Worm (Caenorhabditis elegans) whole organism, early embryonic: ENCODE measurements around the gene T15B7.1.

ENCODE experiments used
- B0310.2 ChIP-seq: sonication (generic microtip); optimal IDR thresholded peaks from 2 replicates; lab custom pipeline; 2016; ENCODE audit warnings: mild to moderate bottlenecking, missing genetic modification characterization, missing compliant biosample characterization
- F13C5.2 ChIP-seq: sonication (generic microtip); optimal IDR thresholded peaks from 2 replicates; lab custom pipeline; 2017; ENCODE audit warnings: mild to moderate bottlenecking, missing genetic modification characterization, inconsistent platforms, missing compliant biosample characterization
- aly-1 ChIP-seq: sonication (generic microtip); optimal IDR thresholded peaks from 2 replicates; lab custom pipeline; 2016; ENCODE audit warnings: missing genetic modification characterization, missing compliant biosample characterization
- ama-1 ChIP-seq: fragments of 150-350 bp; optimal IDR thresholded peaks from 2 replicates; lab custom pipeline; 2014
- ets-7 ChIP-seq: sonication (generic microtip); optimal IDR thresholded peaks from 2 replicates; lab custom pipeline; 2016; ENCODE audit warnings: missing genotype, missing genetic modification characterization, missing compliant biosample characterization
- flt-1 ChIP-seq: fragments of 200-800 bp; sonication (Bioruptor generic); IDR thresholded peaks from 2 replicates; pipeline ENCODE4 v1.3.6; 2022; ENCODE audit warnings: missing genetic modification characterization, missing compliant biosample characterization
- hnd-1 ChIP-seq: sonication (generic microtip); optimal IDR thresholded peaks from 2 replicates; lab custom pipeline; 2016; ENCODE audit warnings: missing genetic modification characterization, missing compliant biosample characterization
- sea-1 ChIP-seq: fragments of 200-800 bp; sonication (Bioruptor generic); conservative IDR thresholded peaks from 2 replicates; pipeline ENCODE4 v1.3.6; 2022; ENCODE audit warnings: missing genetic modification characterization, missing compliant biosample characterization
- tbx-11 ChIP-seq: fragments of 200-800 bp; sonication (Bioruptor generic); IDR thresholded peaks from 2 replicates; pipeline ENCODE4 v1.3.6; 2022; ENCODE audit warnings: missing genetic modification characterization, missing compliant biosample characterization
- tbx-37 ChIP-seq: fragments of 200-800 bp; sonication (Bioruptor generic); conservative IDR thresholded peaks from 2 replicates; pipeline ENCODE4 v1.3.6; 2022; ENCODE audit warnings: missing genetic modification reagents, missing genetic modification characterization, missing compliant biosample characterization
- tra-4 ChIP-seq: sonication (generic microtip); optimal IDR thresholded peaks from 2 replicates; lab custom pipeline; 2017; ENCODE audit warnings: missing genetic modification characterization, missing compliant biosample characterization

- TF ChIP-seq ama-1 (lab: Kevin White, UChicago) = no peak
- no peak for TF ChIP-seq F13C5.2 (tag; lab: Kevin White, UChicago)
- TF ChIP-seq hnd-1 (tag; lab: Kevin White, UChicago) = no peak
- TF ChIP-seq B0310.2 (tag; lab: Kevin White, UChicago) = no peak
- no peak for TF ChIP-seq tbx-11 (GFP tag; lab: Robert Waterston, UW)
- TF ChIP-seq tbx-37 = no peak
- no peak for TF ChIP-seq aly-1
- no peak for TF ChIP-seq sea-1 (GFP tag; lab: Robert Waterston, UW)
- TF ChIP-seq tra-4 = no peak
- TF ChIP-seq ets-7 = no peak
- TF ChIP-seq flt-1 (GFP tag; lab: Robert Waterston, UW) = no peak
Observed at ce11 chrV:6819812-6820211, 22.7 kb upstream of the T15B7.1 start, which contains the start of gene dmsr-13.
